Worm (Caenorhabditis elegans): ENCODE measurements around the gene T11F9.21.

Gene T11F9.21

DNA sequence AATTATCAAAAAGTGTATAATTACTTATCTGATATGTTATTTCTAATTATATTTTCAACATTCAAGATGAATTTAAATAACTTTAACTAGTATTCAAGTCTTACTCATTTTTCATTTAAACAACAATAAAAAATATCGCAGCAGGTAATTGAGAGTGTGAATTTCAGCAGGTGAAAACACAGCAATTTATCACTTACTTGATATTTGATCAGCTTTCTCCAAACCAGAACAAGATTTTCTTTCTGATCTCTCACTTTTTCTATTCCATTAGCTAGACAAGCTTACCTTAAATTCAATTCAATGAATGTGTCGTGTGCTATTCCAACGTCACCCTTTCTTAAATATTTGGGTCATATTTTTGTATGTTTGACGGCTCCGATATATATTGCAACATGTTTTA is 7.0 kb upstream of the T11F9.21 start, which contains the start of gene srh-1:
srh-1 (plus strand) TSS at position 301 of the 400 bp plus-strand sequence.
- TF ChIP-seq ceh-34 (tag; optimal IDR thresholded peaks at IDR 0.05) (no peak), pat-9 (tag; optimal IDR thresholded peaks at IDR 0.05) (no peak), dmd-4 (tag; optimal IDR thresholded peaks at IDR 0.05; ENCODE audit: borderline replicate concordance) (no peak), unc-42 (tag; optimal IDR thresholded peaks at IDR 0.05) (no peak), Y22D7AL.16 (tag; optimal IDR thresholded peaks at IDR 0.05) (no peak)

DNA sequence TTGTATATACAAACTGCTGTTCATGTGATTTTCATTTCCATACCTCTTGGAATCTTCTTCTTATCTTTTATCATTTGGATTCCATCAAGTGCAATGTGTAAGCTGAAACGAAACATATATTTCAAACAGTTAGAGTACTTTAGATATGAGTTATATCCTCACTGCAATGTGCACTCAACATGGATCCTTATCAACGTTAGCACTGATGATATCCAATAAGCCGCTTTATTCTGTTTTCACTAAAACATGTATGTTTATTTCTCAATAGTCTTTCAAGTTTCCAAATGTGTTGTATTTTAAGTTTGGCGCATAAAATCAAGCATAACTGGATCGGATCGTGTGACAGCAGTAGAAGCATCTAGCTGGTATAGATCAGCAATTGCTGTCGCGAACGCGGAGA is 5.9 kb upstream of the T11F9.21 start, which contains the start of gene T11F9.10:
T11F9.10 (plus strand) TSS at position 301 of the 400 bp plus-strand sequence.
- TF ChIP-seq che-1 (tag; optimal IDR thresholded peaks at IDR 0.05) (no peak), fkh-10 (GFP tag; optimal IDR thresholded peaks at IDR 0.05) (no peak), tbx-2 (tag; optimal IDR thresholded peaks at IDR 0.05) (no peak)

DNA sequence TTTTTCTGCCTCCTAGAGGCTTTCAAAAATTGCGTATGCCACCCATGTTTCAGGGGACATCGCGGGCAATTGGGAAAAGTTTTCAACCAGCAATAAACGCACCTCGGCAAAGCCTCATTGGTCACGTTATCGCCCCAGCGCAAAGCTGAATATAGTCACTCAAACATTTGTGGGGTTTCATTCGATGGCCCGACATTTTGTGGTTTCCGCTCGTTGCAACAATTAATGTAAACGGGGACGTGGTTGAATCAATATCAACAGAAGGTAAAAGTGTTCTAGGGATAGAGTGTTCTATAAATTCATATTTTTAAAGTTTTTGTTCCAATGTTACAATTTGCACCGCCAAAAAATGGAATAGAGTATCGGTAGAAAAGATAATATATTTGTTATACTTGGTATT is 4.3 kb upstream of the T11F9.21 start:
- no peak for TF ChIP-seq sox-2 (GFP tag; IDR thresholded peaks at IDR 0.05)
- TF ChIP-seq ceh-34 (tag; optimal IDR thresholded peaks at IDR 0.05): no peak
- no peak for TF ChIP-seq che-1 (tag; optimal IDR thresholded peaks at IDR 0.05)
- no peak for TF ChIP-seq ceh-45 (GFP tag; IDR thresholded peaks at IDR 0.05)
- TF ChIP-seq eyg-1 (tag; optimal IDR thresholded peaks at IDR 0.05): no peak
- TF ChIP-seq madf-2 (tag; optimal IDR thresholded peaks at IDR 0.05): no peak
- no peak for TF ChIP-seq ama-1 (optimal IDR thresholded peaks at IDR 0.05)
- no peak for TF ChIP-seq pag-3 (tag; optimal IDR thresholded peaks at IDR 0.05; ENCODE audit: borderline replicate concordance)
- no peak for TF ChIP-seq ceh-18 (tag; optimal IDR thresholded peaks at IDR 0.05)
- no peak for TF ChIP-seq sdc-2 (tag; optimal IDR thresholded peaks at IDR 0.05)
- no peak for TF ChIP-seq unc-86 (tag; optimal IDR thresholded peaks at IDR 0.05)
- no peak for TF ChIP-seq elt-4 (tag; optimal IDR thresholded peaks at IDR 0.05)
- no peak for TF ChIP-seq K09A11.1 (tag; optimal IDR thresholded peaks at IDR 0.05; ENCODE audit: insufficient read depth)
- no peak for TF ChIP-seq hlh-15 (tag; optimal IDR thresholded peaks at IDR 0.05)
- TF ChIP-seq tbx-2 (tag; optimal IDR thresholded peaks at IDR 0.05): no peak
- no peak for TF ChIP-seq ttx-3 (tag; optimal IDR thresholded peaks at IDR 0.05)
- no peak for TF ChIP-seq ceh-14 (tag; optimal IDR thresholded peaks at IDR 0.05)
- TF ChIP-seq lim-6 (tag; optimal IDR thresholded peaks at IDR 0.05): no peak
- no peak for TF ChIP-seq hlh-30 (tag; optimal IDR thresholded peaks at IDR 0.05; ENCODE audit: insufficient read depth)
- TF ChIP-seq hlh-6 (tag; optimal IDR thresholded peaks at IDR 0.05): no peak

DNA sequence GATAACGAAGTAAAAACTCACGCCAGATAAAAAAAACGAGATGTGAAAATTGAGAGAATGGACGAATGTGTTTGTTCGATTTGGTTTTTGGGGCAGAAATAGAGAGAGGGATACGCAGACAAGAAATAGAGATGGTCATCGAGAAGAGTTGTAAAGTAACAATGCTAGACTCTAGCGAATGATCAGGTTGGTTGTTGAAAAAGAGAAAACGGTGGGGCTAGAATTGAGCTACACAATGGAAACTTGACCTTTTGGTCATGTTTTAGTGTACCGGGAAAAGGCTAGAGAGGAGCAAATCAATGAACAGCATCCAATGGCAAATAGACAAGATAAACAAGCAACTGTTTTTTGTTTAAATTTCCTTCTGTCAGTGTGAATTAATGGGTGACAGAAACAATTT is 2.2 kb upstream of the T11F9.21 start, which contains the start of gene dhs-19:
dhs-19 (minus strand) TSS at position 101 of the 400 bp plus-strand sequence.
- TF ChIP-seq pqm-1 (tag; optimal IDR thresholded peaks at IDR 0.05) (no peak), ceh-31 (tag; optimal IDR thresholded peaks at IDR 0.05) (no peak), sox-4 (tag; optimal IDR thresholded peaks at IDR 0.05) (no peak), hlh-13 (GFP tag; optimal IDR thresholded peaks at IDR 0.05) (no peak), ceh-24 (tag; optimal IDR thresholded peaks at IDR 0.05) (no peak), nhr-11 (tag; optimal IDR thresholded peaks at IDR 0.05) (no peak), C08G9.2 (tag; optimal IDR thresholded peaks at IDR 0.05) (no peak), tbx-2 (tag; optimal IDR thresholded peaks at IDR 0.05) (no peak), lin-11 (tag; optimal IDR thresholded peaks at IDR 0.05) (no peak)

DNA sequence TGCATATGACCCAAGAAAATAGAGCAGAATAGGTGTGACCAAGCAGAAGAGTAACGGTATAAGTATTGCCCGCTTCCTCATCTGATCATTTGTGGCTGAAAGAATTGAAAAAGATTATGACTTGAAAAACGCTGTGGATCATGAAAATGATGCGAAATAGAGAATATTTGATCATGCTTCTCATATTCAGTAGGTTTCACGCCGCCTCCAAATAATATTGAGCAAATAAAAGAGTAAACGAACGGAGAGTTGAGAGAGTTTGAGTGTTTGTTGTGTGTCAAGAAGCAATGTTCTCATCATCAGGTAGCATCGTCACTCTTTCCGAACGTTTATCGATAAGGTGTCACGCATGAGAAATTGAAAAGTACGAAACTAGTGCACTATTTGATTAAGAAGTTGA is 3.7 kb downstream of the T11F9.21 start, which contains the start of gene htrl-1:
htrl-1 (minus strand) TSS at position 101 of the 400 bp plus-strand sequence.
- TF ChIP-seq pros-1 (tag; optimal IDR thresholded peaks at IDR 0.05) (no peak), K02D7.2 (tag; optimal IDR thresholded peaks at IDR 0.05) (no peak), ceh-34 (tag; optimal IDR thresholded peaks at IDR 0.05) (no peak), elt-4 (tag; optimal IDR thresholded peaks at IDR 0.05) (no peak), pax-1 (tag; optimal IDR thresholded peaks at IDR 0.05) (no peak), ceh-24 (tag; optimal IDR thresholded peaks at IDR 0.05) (no peak), eyg-1 (tag; optimal IDR thresholded peaks at IDR 0.05) (no peak), ceh-48 (tag; optimal IDR thresholded peaks at IDR 0.05) (no peak)
